Worm (Caenorhabditis elegans) whole organism, midembryonic: ENCODE results near the gene fbxc-48.

Experiments used
- T22C8.4 ChIP-seq: fragments of 200-800 bp; sonication (Bioruptor generic); IDR thresholded peaks from 2 replicates; pipeline ENCODE4 v1.3.6; 2022; ENCODE audit warnings: missing genetic modification characterization, missing compliant biosample characterization
- cog-1 ChIP-seq: sonication (generic microtip); optimal IDR thresholded peaks from 2 replicates; lab custom pipeline; 2016; ENCODE audit warnings: missing genetic modification characterization, missing compliant biosample characterization
- flt-1 ChIP-seq: fragments of 200-800 bp; sonication (Bioruptor generic); IDR thresholded peaks from 2 replicates; pipeline ENCODE4 v1.3.6; 2022; ENCODE audit warnings: missing genetic modification characterization, missing compliant biosample characterization
- klf-2 ChIP-seq: fragments of 200-800 bp; sonication (Bioruptor generic); conservative IDR thresholded peaks from 2 replicates; pipeline ENCODE4 v1.3.6; 2022; ENCODE audit warnings: missing genetic modification reagents, missing genetic modification characterization, missing compliant biosample characterization
- med-1 ChIP-seq: sonication (generic microtip); optimal IDR thresholded peaks from 2 replicates; lab custom pipeline; 2017; ENCODE audit warnings: missing genetic modification characterization, mild to moderate bottlenecking, missing compliant biosample characterization, antibody characterized with exemption, missing genetic modification reagents; ENCODE audit not compliant: insufficient read depth
- ref-1 ChIP-seq: fragments of 200-800 bp; sonication (Bioruptor generic); conservative IDR thresholded peaks from 2 replicates; pipeline ENCODE4 v1.3.6; 2022; ENCODE audit warnings: missing genetic modification reagents, missing genetic modification characterization, missing compliant biosample characterization
- tab-1 ChIP-seq: fragments of 200-800 bp; sonication (Bioruptor generic); IDR thresholded peaks from 2 replicates; pipeline ENCODE4 v1.3.6; 2022; ENCODE audit warnings: missing genetic modification characterization, missing compliant biosample characterization
- ztf-23 ChIP-seq: fragments of 200-800 bp; sonication (Bioruptor generic); IDR thresholded peaks from 2 replicates; pipeline ENCODE4 v1.3.6; 2022; ENCODE audit warnings: missing genetic modification reagents, missing genetic modification characterization, missing compliant biosample characterization
- ztf-29 ChIP-seq: fragments of 200-800 bp; sonication (Bioruptor generic); IDR thresholded peaks from 2 replicates; pipeline ENCODE4 v1.3.6; 2022; ENCODE audit warnings: missing genetic modification reagents, missing genetic modification characterization, missing compliant biosample characterization

fbxc-48 gene

ce11 chrII:740808-741207 is at the start of gene fbxc-48:
fbxc-48 (minus strand) TSS chrII:740908.
- TF ChIP-seq cog-1 (tag; lab: Kevin White, UChicago) (no peak), ztf-23 (no peak), flt-1 (GFP tag; lab: Robert Waterston, UW) (no peak), ref-1 (no peak), klf-2 (no peak), tab-1 (GFP tag; lab: Robert Waterston, UW) (no peak), T22C8.4 (no peak), med-1 (GFP tag; lab: Kevin White, UChicago) (no peak), ztf-29 (no peak)

- TF ChIP-seq ref-1, result no peak
- no peak for TF ChIP-seq ztf-23
These were observed 47.4 kb upstream of the fbxc-48 start, which contains the start of gene F46F5.15 for ce11 chrII:788139-788538. F46F5.15 (plus strand) TSS chrII:788439.

- no peak for TF ChIP-seq ztf-23
- TF ChIP-seq klf-2, result no peak
- no peak for TF ChIP-seq ztf-29
- TF ChIP-seq ref-1, result no peak
- TF ChIP-seq flt-1 (GFP tag; lab: Robert Waterston, UW), result no peak
- TF ChIP-seq med-1 (GFP tag; lab: Kevin White, UChicago), result no peak
- no peak for TF ChIP-seq tab-1 (GFP tag; lab: Robert Waterston, UW)
- no peak for TF ChIP-seq cog-1 (tag; lab: Kevin White, UChicago)
- TF ChIP-seq T22C8.4, result no peak
These were observed 46.2 kb upstream of the fbxc-48 start, which contains the start of gene F46F5.16 for ce11 chrII:786938-787337. F46F5.16 (plus strand) TSS chrII:787238.

- TF ChIP-seq T22C8.4 (no peak), flt-1 (GFP tag; lab: Robert Waterston, UW) (no peak), med-1 (GFP tag; lab: Kevin White, UChicago) (no peak), cog-1 (tag; lab: Kevin White, UChicago) (no peak), ztf-29 (no peak), ref-1 (no peak), ztf-23 (no peak), klf-2 (no peak)
These were observed 42.8 kb upstream of the fbxc-48 start, which contains the start of gene Y39F10A.6 for ce11 chrII:783532-783931. Y39F10A.6 (minus strand) TSS chrII:783632.

DNA sequence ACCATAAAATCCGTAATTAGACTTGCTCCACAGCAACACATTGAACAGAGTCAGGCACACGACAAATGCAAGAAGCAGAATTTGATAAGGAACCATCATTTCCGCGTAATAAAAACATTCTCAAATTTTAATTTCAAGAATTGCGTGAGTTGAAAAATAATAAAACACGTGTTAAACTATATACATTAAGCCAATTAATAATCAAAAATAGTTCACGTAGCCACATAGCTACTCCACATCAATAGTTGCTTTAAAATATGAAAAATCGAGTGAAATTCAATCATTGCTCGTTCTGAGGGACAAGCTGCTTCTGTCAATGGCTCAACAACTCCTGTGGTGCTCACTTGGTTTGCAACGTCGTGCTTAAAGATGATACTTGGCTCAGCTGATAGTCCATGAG is 42.2 kb upstream of the fbxc-48 start, which contains the start of gene Y39F10A.3:
Y39F10A.3 (minus strand) TSS at position 101 of the 400 bp plus-strand sequence.
- TF ChIP-seq ztf-23 (no peak), flt-1 (GFP tag; lab: Robert Waterston, UW) (no peak), med-1 (GFP tag; lab: Kevin White, UChicago) (no peak), tab-1 (GFP tag; lab: Robert Waterston, UW) (no peak), klf-2 (no peak), T22C8.4 (no peak), cog-1 (tag; lab: Kevin White, UChicago) (no peak), ztf-29 (no peak), ref-1 (no peak)

DNA sequence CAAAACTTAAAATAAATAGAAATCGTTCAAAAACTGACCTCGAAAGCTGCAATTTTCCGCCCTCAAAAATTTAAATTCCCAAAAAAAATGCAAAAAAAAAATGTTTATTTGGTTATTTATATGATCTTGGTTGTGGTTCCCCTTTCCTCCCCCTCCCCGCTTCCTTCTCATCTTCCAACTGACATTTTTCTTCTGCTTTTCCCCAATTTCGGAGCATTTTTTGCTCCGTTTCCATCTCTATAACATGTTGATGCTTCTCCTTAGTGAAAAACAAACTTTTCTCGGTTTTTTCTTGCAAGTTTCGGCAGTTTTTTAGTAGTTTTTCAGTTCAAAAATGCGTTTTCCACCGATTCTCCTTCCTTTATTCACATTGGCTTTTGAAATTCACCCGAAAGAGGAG is 34.3 kb upstream of the fbxc-48 start, which contains the start of gene Y39F10A.1:
Y39F10A.1 (plus strand) TSS at position 301 of the 400 bp plus-strand sequence.
- TF ChIP-seq ztf-29, result no peak
- no peak for TF ChIP-seq flt-1 (GFP tag; lab: Robert Waterston, UW)
- TF ChIP-seq klf-2, result no peak
- no peak for TF ChIP-seq ztf-23
- no peak for TF ChIP-seq med-1 (GFP tag; lab: Kevin White, UChicago)
- no peak for TF ChIP-seq ref-1
- TF ChIP-seq cog-1 (tag; lab: Kevin White, UChicago), result no peak
- TF ChIP-seq T22C8.4, result no peak
- TF ChIP-seq tab-1 (GFP tag; lab: Robert Waterston, UW), result no peak

ce11 chrII:773830-774229 is 33.1 kb upstream of the fbxc-48 start:
- TF ChIP-seq ztf-29, result no peak
- no peak for TF ChIP-seq klf-2
- no peak for TF ChIP-seq flt-1 (GFP tag; lab: Robert Waterston, UW)
- no peak for TF ChIP-seq cog-1 (tag; lab: Kevin White, UChicago)
- TF ChIP-seq T22C8.4, result no peak
- TF ChIP-seq ref-1, result no peak
- TF ChIP-seq ztf-23, result no peak
- TF ChIP-seq med-1 (GFP tag; lab: Kevin White, UChicago), result no peak
- no peak for TF ChIP-seq tab-1 (GFP tag; lab: Robert Waterston, UW)

DNA sequence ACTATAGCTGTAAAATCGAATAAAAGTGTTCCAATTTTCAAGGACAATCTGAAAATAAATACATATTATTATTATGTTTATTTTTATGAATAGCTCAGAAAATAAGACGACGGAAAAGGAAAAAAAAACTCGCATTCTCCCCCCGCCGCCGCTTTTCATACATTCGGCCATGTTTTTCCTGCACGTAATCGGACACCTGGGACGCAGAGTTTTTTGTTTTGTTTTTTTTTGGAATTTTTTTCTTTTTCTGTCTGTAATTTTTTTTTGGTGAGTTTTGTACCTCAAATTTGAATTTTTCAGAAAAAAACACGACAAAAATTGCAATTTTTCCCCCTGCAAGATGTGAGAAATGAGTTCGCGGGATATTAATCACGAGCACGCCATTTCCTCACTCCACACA is 29.5 kb upstream of the fbxc-48 start, which contains the start of gene C08G5.6:
C08G5.6 (plus strand) TSS at position 301 of the 400 bp plus-strand sequence.
- TF ChIP-seq med-1 (GFP tag; lab: Kevin White, UChicago) (no peak), tab-1 (GFP tag; lab: Robert Waterston, UW) (no peak), klf-2 (no peak), ztf-23 (no peak), ref-1 (no peak), flt-1 (GFP tag; lab: Robert Waterston, UW) (no peak)

ce11 chrII:769250-769649 is 28.5 kb upstream of the fbxc-48 start:
- no peak for TF ChIP-seq T22C8.4
- TF ChIP-seq cog-1 (tag; lab: Kevin White, UChicago), result no peak
- no peak for TF ChIP-seq ztf-29
- no peak for TF ChIP-seq ref-1
- TF ChIP-seq tab-1 (GFP tag; lab: Robert Waterston, UW), result no peak
- TF ChIP-seq flt-1 (GFP tag; lab: Robert Waterston, UW), result no peak
- TF ChIP-seq med-1 (GFP tag; lab: Kevin White, UChicago), result no peak
- TF ChIP-seq ztf-23, result no peak
- no peak for TF ChIP-seq klf-2

DNA sequence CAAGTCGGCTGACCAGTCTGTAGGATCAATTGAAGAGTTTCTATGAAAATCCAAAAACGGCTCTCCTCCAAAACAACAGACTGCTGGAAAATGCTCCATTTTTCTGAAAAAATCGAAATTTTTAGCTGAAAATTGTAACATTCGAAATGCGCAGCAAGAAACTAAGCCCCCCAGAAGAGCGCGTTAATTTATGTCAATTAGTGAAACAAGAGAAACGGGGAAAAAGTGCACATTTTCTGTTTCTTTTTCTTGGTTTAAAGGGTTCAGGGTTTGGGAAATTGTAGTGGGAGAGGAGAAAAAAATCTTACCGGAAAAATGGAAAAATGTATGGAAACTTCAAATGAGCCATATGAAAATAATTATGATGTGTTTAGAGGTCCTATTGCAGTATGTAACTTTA is 24.5 kb upstream of the fbxc-48 start, which contains the start of gene C08G5.7:
C08G5.7 (minus strand) TSS at position 101 of the 400 bp plus-strand sequence.
- TF ChIP-seq flt-1 (GFP tag; lab: Robert Waterston, UW) (no peak), ref-1 (no peak), med-1 (GFP tag; lab: Kevin White, UChicago) (no peak), ztf-29 (no peak), T22C8.4 (no peak), tab-1 (GFP tag; lab: Robert Waterston, UW) (no peak), cog-1 (tag; lab: Kevin White, UChicago) (no peak), klf-2 (no peak), ztf-23 (no peak)
